Fruit fly (Drosophila melanogaster) S2 (cell line): ENCODE results near the gene eIF1A.

Source experiments
- CG8478 ChIP-seq: fragments of >200 bp; optimal IDR thresholded peaks from 2 replicates; lab custom pipeline; 2018
- CTCF ChIP-seq, 2 experiments: fragments of >200 bp; optimal IDR thresholded peaks; 2 replicates each; lab custom pipeline; 2018

Gene eIF1A

DNA sequence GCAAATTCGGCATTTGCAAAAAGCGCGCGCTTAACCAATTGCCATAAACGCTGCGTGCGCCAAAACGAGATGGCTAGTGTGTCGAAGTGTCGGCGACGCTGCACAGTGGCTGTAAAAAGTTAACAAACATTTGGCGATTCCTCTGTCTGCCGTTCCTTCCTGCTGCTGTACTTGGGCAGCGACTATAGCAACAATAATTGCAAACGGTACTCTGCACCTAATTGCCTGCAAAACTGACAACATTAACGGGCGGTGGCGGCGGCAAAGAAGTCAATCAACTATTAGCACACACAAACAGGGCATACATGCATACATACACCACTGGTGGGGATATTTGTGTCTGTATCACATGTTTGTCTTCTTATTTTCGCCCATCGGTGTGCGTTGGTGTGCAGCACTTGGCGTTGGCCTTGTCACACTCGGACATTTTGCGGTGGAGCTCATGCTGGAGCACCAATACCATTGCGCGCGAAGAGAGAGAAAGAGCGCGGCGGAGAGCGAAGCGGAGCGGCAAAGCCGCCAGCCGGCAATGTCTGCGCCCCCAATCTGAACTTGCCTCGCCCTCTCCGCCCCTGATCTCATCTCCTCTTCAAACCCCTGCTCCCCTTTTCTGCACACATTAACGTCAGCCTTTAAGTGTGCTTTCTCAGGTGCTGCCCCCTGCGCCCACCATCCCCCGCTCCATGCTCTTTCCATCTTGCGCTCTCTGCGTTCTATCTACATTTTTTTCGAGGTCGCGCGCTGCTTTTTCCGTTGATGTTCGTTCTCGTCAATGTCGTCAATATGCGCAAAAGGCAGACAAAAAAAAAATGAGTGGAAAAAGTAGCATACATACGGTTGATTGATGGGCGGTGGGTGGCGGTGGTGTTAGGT, 30.1 kb upstream of the eIF1A start:
- TF ChIP-seq CG8478 (lab: Kevin White, UChicago) (peak; percentile 33), CTCF (optimal IDR thresholded peaks at IDR 0.05; lab: Kevin White, UChicago) (no peak)

DNA sequence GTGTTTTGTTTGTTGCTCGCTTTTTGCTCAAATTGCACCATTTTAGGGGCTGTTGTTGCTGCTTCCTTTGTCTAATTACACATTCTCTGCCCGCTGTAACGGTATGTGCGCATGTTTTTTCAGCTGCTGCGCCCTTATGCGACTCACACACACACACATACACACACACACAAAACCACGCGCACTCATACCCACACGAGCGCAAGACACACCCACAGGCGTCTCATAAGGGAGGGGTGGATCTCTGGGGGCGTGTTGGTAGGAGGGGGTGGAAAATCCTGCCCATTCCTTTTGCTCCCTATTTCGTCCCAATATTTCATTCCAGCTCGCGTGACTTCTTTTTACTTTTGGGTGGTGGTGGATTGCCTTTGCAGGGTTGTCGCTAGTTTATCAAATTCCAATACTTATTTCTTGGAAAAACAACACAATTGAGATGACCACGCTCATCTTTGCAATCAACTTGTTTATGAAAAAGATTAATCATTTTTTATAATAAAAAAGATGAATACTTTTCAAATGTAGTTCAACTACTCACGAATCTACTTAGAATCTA, 29.3 kb upstream of the eIF1A start:
- TF ChIP-seq CTCF (optimal IDR thresholded peaks at IDR 0.05; lab: Kevin White, UChicago) (no peak), CG8478 (lab: Kevin White, UChicago) (no peak)

DNA sequence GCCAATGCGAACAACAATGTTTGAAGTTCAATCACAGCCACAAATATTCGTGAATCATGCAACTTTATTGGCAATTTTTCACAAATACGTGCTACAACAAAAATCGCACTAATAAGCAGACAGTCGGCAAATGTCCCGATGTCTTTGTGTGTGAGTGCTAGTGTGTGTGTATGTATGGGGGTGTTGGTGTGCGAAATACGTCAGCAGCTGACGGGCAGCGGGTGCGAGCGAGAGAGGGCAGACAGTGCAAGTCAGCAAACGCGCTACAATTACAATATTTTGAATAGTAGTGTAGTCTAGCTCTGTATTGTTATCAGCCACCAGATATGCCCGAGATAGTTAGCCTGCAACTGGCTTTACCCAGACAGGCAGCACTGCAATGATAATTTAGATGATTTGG, 28.4 kb upstream of the eIF1A start:
- no peak for TF ChIP-seq CTCF (optimal IDR thresholded peaks at IDR 0.05; lab: Kevin White, UChicago)
- no peak for TF ChIP-seq CG8478 (lab: Kevin White, UChicago)

DNA sequence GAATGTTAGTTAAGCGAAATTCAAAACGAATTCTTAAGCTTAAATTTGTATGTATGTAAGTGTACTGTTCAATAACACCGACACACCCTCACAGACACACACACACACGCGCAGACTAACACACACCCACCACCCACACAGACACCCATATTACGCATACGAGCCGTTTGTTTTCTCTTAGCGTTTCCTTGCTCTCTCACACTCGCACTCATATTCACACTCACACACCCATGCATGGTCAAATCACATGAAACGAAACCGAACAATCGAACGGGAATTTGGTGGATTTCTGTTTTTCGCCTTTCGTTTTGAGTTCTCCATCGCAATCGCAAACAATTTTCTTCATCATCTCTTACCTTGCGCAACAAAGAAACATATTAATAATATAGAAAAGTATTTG, 25.2 kb upstream of the eIF1A start:
- TF ChIP-seq CTCF (optimal IDR thresholded peaks at IDR 0.05; lab: Kevin White, UChicago) (no peak), CG8478 (lab: Kevin White, UChicago) (no peak)

DNA sequence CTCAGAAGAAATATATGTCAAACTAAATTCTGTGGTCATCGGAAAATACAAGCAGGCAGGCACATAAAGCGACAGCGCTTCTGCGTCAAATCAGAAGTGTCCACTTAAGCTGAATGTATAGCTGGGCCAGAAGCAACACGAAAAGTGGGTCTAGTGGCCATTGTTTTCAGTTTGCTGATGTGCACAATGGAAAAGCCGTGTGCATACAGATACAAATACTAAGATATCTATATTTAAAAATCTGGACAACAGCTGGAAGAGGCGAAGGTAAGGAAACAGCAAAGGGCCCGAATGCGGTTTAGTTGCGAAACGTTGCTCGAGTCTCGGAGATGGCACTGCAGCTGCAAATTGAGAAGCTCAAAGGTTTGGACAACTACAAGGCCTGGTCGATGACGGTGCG, 23.6 kb upstream of the eIF1A start, which contains the start of gene CG18598:
Gene CG18598, plus strand, starts transcription at position 301 of the 400 bp plus-strand sequence.
- TF ChIP-seq CTCF (optimal IDR thresholded peaks at IDR 0.05; lab: Kevin White, UChicago) (no peak), CG8478 (lab: Kevin White, UChicago) (no peak)

DNA sequence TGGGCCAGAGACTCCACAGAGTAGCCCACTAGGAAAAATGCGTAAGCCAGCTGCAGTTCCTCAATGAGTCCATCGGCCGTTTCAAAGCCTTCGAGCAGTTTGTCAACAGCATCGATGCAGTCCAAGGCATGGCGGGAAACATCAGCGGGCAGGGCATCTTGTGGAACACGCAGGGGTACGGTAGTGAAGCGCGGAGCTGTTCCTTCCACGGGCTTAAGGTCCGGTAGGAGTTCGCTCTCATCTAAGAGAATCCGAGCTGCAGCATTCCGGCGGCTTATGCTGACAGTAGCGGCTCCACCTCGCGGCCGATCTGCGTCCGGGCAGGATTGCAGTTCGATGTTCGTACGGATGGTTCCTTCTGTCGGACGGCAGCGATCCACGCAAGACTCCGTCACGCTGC, 22.6 kb upstream of the eIF1A start:
- TF ChIP-seq CG8478 (lab: Kevin White, UChicago) = no peak
- no peak for TF ChIP-seq CTCF (optimal IDR thresholded peaks at IDR 0.05; lab: Kevin White, UChicago)

DNA sequence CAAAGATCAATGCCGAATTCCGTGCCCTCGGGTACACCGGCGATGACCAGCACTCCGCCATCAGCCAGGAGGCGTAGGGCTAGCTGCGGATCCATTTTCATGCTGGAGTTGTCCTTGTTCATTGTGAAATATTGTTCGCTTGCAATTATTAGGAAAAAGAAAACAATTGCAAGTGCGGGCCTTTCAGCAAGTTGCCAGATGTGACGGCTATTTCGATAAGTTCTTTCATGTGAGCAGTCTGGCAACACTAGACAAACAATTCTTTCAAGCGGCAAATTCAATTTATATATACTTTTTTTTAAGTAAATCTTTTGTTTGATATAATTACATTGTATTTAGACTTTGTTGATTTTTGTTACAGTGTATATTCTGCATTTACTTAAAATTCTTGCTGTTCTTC, 21.9 kb upstream of the eIF1A start, which contains the start of gene CG12320:
Gene CG12320, minus strand, starts transcription at position 157 of the 400 bp plus-strand sequence.
- peak in 1 of 2 experiments; percentile 8 for TF ChIP-seq CTCF (optimal IDR thresholded peaks at IDR 0.05; lab: Kevin White, UChicago)
- no peak for TF ChIP-seq CG8478 (lab: Kevin White, UChicago)

DNA sequence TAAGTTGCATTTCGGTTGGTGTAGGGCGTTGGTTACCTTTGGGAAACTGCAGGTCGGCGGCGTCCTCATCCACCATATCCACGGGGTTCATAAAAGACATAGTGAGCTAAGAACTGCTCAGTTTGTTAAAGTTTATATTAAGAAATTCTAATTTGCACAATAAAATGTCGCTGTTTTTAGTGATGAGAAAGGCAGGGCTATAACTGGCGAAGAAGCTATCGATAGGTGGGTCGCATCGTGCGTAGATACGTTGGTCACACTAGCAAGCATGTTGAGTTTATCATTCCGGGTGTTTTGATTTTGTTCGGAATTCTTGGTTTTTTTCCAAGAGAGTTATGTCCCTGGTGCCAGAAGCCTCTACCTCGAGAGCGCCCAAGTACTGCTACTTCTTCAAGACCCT, 19.2 kb upstream of the eIF1A start, which contains the start of the genes Ada2a, Polr2D, Tgs1 and moi:
Gene Ada2a, minus strand, starts transcription at position 207 of the 400 bp plus-strand sequence.
Gene Polr2D, minus strand, starts transcription at position 207 of the 400 bp plus-strand sequence.
Gene Tgs1, plus strand, starts transcription at position 250 of the 400 bp plus-strand sequence.
Gene moi, plus strand, starts transcription at position 250 of the 400 bp plus-strand sequence.
- TF ChIP-seq CG8478 (lab: Kevin White, UChicago) (no peak), CTCF (optimal IDR thresholded peaks at IDR 0.05; lab: Kevin White, UChicago) (peak; percentile 1 to 28)

DNA sequence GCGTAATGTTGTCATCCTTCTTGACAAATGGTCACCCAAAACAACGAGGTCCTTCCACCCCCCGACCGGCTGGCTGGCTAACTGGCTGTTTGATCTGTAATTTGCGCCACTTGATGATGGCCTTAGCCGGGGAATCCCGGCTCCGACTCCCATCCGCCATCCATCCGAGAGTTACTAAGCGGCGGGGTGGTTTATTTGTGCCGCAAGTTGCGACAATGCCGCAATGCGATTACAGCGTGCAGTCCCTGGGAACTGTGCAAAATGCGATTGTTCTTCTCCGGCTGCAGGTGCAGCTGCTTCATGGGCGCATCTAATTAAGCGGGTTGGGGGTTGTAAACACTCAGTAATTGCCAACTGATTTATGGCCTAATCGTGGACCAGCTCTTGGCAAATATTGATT, 14.4 kb upstream of the eIF1A start:
- TF ChIP-seq CTCF (optimal IDR thresholded peaks at IDR 0.05; lab: Kevin White, UChicago) = no peak
- no peak for TF ChIP-seq CG8478 (lab: Kevin White, UChicago)

DNA sequence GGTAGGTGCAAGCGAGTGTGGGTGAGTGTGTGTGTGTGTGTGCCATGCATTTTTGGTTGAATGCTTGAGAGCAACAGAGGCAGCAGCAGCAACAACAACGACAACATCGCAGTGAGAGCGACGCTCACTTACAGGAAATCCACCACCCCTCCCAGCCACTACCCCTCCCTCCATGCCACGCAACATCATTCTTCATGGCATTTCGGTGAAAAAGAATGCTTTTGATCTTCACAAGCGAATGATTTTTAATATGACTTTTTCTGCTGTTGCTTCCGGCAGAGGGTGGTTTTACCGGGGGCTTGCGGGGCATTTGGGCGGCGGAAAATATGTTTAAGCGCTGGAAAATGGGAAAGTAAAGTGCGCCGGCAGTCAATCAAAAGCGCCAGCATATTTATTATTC, 12.9 kb upstream of the eIF1A start:
- no peak for TF ChIP-seq CG8478 (lab: Kevin White, UChicago)
- no peak for TF ChIP-seq CTCF (optimal IDR thresholded peaks at IDR 0.05; lab: Kevin White, UChicago)

DNA sequence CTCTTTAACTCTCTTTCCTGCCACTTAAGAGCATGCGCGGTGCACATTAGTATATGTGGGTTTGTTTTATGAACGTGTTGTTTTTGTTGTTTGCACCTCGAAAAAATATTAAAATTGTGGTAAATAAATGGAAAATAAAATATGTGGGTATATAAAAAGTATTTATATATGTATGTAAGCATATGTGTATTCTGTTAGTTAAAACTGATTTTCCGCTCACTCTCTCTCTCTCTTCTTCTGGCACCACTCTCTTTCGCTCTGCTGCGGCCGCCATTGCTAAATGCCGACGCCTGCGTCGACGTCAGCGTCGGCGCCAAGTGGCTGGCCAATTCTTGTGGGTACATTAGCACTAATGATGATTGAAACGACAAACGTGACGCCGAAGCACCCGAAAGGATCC, 9.2 kb upstream of the eIF1A start:
- TF ChIP-seq CG8478 (lab: Kevin White, UChicago) = no peak
- no peak for TF ChIP-seq CTCF (optimal IDR thresholded peaks at IDR 0.05; lab: Kevin White, UChicago)

DNA sequence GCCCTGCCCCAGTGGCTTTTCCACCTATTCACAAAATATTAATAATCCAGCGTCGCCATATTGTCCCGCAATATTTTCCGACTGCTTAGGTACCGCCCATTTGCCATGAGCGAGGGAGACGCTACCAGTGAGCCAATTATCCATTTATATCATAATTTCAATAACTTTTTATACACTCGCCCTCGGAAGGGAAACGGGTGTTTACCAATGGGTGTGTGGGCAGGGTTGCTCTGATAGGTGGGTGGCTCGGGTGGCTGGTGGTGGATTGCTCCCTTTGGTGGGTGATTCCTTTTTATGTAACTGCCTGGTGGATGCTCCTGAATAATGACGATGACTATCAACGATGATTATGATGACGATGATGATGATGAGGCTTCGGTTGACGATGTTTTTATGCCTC, 7.8 kb upstream of the eIF1A start:
- no peak for TF ChIP-seq CTCF (optimal IDR thresholded peaks at IDR 0.05; lab: Kevin White, UChicago)
- no peak for TF ChIP-seq CG8478 (lab: Kevin White, UChicago)

DNA sequence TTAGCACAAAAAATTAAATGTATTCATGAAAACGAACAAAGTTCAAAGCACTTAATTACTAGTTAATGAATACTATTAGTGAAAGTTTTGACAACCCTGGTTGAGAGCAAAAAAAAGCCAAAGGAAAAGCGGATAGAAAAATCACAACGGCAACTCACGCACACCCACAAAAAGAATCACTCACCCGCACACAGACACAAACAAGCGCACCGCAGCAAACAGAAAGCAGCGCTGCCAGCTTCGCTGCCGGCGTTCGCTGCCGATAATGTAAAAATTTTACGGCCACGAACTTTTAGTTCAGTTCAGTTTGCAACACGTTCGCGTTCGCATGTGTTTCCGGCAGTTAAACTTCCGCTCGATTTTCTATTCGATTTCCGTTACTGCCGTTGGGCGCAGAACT, 7.0 kb upstream of the eIF1A start, which contains the start of gene CG18599:
Gene CG18599, plus strand, starts transcription at position 301 of the 400 bp plus-strand sequence.
- TF ChIP-seq CTCF (optimal IDR thresholded peaks at IDR 0.05; lab: Kevin White, UChicago) (no peak), CG8478 (lab: Kevin White, UChicago) (no peak)

DNA sequence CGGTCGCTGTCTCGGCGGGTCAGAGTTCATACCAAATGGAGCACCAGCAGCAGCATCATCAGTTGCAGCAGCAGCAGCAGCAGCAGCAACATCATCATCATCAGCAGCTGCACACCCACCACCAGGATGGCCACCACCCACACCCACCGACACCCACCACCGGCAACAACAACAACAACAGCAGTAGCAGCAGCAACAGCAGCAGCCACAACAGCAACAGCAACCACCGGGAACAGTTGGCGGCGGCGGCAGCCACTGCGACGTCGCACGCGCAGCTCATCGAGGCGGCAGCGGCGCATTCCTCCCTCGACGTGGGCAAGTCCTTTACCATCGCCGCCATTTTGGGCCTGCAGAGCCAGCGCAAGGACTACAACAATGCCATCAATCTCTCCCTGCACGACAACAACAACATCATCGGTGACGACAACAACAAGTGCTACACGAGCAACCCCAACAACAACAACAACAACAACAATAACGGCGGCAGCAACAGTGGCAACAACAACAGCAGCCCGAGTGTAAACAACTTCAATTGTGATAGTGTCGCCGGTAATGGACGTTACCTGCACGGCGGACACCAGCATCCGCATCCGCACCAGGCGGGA, 4.6 kb upstream of the eIF1A start:
- TF ChIP-seq CG8478 (lab: Kevin White, UChicago) (no peak), CTCF (optimal IDR thresholded peaks at IDR 0.05; lab: Kevin White, UChicago) (no peak)
